Worm (Caenorhabditis elegans): Measurements from ENCODE around the gene vps-60.

- TF ChIP-seq nhr-12 (tag; optimal IDR thresholded peaks at IDR 0.05) (no peak), nhr-25 (tag; optimal IDR thresholded peaks at IDR 0.05) (no peak)
These were observed 25.0 kb downstream of the vps-60 start, which contains the start of gene C10B5.1 for ce11 chrV:8580961-8581360.
